Fruit fly (Drosophila melanogaster): ENCODE measurements around the gene CG42729.

DNA sequence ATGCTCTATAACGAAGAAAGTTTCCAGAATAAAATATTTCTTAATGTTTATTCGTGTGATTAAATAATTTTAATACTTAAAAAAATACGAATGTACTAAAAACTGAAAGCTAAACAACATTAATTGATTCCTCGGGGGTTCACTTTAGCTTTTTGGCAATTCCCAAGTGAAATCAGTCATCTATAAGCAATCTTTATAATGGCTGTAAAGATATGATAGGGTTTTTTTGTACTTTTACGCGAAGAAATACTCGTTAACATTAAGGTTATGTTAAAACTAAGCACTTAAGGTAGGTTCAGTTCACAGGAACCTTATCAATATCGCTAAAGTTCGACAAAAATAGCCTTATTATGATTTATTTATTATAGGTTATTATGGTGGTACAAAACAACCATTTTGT lies 7.4 kb downstream of the CG42729 start:
- TF ChIP-seq ac (GFP tag; optimal IDR thresholded peaks at IDR 0.05) (no peak), CG4404 (GFP tag; IDR thresholded peaks at IDR 0.05) (no peak), mirr (GFP tag; optimal IDR thresholded peaks at IDR 0.05) (no peak), sna (GFP tag; IDR thresholded peaks at IDR 0.05; ENCODE audit: partially characterized antibody) (no peak), cg (GFP tag; optimal IDR thresholded peaks at IDR 0.05) (no peak), CG10979 (tag; optimal IDR thresholded peaks at IDR 0.05) (no peak), peb (GFP tag; IDR thresholded peaks at IDR 0.05) (no peak), nau (GFP tag; optimal IDR thresholded peaks at IDR 0.05) (no peak)

Data from whole organism, embryonic.